Fruit fly (Drosophila melanogaster) whole organism, prepupa: ENCODE measurements around the gene pbl.

ENCODE experiments used
- Blimp-1 ChIP-seq: fragments of 200-800 bp; sonication (Bioruptor generic); optimal IDR thresholded peaks from 3 replicates; lab custom pipeline; 2017; ENCODE audit warnings: missing biosample characterization, missing genetic modification characterization, mild to moderate bottlenecking, moderate library complexity, missing genetic modification reagents
- CG10631 ChIP-seq: fragments of 200-800 bp; sonication (Bioruptor generic); optimal IDR thresholded peaks from 2 replicates; lab custom pipeline; 2016; ENCODE audit warnings: missing biosample characterization, missing genetic modification characterization
- CG10669 ChIP-seq: fragments of 200-800 bp; sonication (Bioruptor generic); optimal IDR thresholded peaks from 3 replicates; lab custom pipeline; 2018; ENCODE audit warnings: missing biosample characterization, mild to moderate bottlenecking, missing genetic modification characterization, moderate library complexity
- CG11294 ChIP-seq: fragments of 200-800 bp; sonication (Bioruptor generic); IDR thresholded peaks from 2 replicates; pipeline ENCODE4 v1.3.6; 2022; ENCODE audit warnings: missing biosample characterization, missing genetic modification characterization
- CG11762 ChIP-seq: fragments of 200-800 bp; sonication (Bioruptor generic); optimal IDR thresholded peaks from 3 replicates; lab custom pipeline; 2016; ENCODE audit warnings: missing biosample characterization, missing genetic modification characterization; ENCODE audit not compliant: insufficient read depth
- CG11902 ChIP-seq: fragments of 200-800 bp; sonication (Bioruptor generic); optimal IDR thresholded peaks from 3 replicates; lab custom pipeline; 2016; ENCODE audit warnings: missing biosample characterization, missing genetic modification characterization
- CG15336 ChIP-seq: fragments of 200-800 bp; sonication (Bioruptor generic); IDR thresholded peaks from 2 replicates; pipeline ENCODE4 v1.3.6; 2022; ENCODE audit warnings: missing biosample characterization, missing genetic modification characterization
- CG1621 ChIP-seq: fragments of 200-800 bp; sonication (Bioruptor generic); optimal IDR thresholded peaks from 3 replicates; lab custom pipeline; 2018; ENCODE audit warnings: missing biosample characterization, mild to moderate bottlenecking, missing genetic modification characterization
- CG16779 ChIP-seq: fragments of 200-800 bp; sonication (Bioruptor generic); optimal IDR thresholded peaks from 3 replicates; lab custom pipeline; 2017; ENCODE audit warnings: missing biosample characterization, mild to moderate bottlenecking, missing genetic modification characterization
- CG3032 ChIP-seq: fragments of 200-800 bp; optimal IDR thresholded peaks from 2 replicates; lab custom pipeline; 2019; ENCODE audit warnings: missing biosample characterization, mild to moderate bottlenecking, missing genetic modification characterization, moderate library complexity
- CG31627 ChIP-seq: fragments of 200-800 bp; sonication (Bioruptor generic); optimal IDR thresholded peaks from 3 replicates; lab custom pipeline; 2016; ENCODE audit warnings: missing biosample characterization, missing genetic modification characterization
- CG32006 ChIP-seq: fragments of 200-800 bp; sonication (Bioruptor generic); optimal IDR thresholded peaks from 3 replicates; lab custom pipeline; 2017; ENCODE audit warnings: missing biosample characterization, mild to moderate bottlenecking, missing genetic modification characterization
- CG3919 ChIP-seq: fragments of 200-800 bp; sonication (Bioruptor generic); optimal IDR thresholded peaks from 3 replicates; lab custom pipeline; 2016; ENCODE audit warnings: missing biosample characterization, missing genetic modification characterization
- CG4318 ChIP-seq: fragments of 200-800 bp; sonication (Bioruptor generic); optimal IDR thresholded peaks from 3 replicates; lab custom pipeline; 2017; ENCODE audit warnings: missing biosample characterization, mild to moderate bottlenecking, missing genetic modification characterization
- CG6276 ChIP-seq: fragments of 200-800 bp; sonication (Bioruptor generic); optimal IDR thresholded peaks from 2 replicates; lab custom pipeline; 2017; ENCODE audit warnings: missing biosample characterization, mild to moderate bottlenecking, missing genetic modification characterization
- CG6792 ChIP-seq: fragments of 200-800 bp; sonication (Bioruptor generic); optimal IDR thresholded peaks from 3 replicates; lab custom pipeline; 2016; ENCODE audit warnings: missing biosample characterization, missing genetic modification characterization
- CG6854 ChIP-seq: fragments of 200-800 bp; sonication (Bioruptor generic); optimal IDR thresholded peaks from 2 replicates; lab custom pipeline; 2017; ENCODE audit warnings: missing biosample characterization, mild to moderate bottlenecking, missing genetic modification characterization
- CG8119 ChIP-seq: fragments of 200-800 bp; sonication (Bioruptor generic); IDR thresholded peaks from 3 replicates; pipeline ENCODE4 v1.3.6; 2022; ENCODE audit warnings: missing biosample characterization, missing genetic modification characterization
- CG8632 ChIP-seq: fragments of 200-800 bp; sonication (Bioruptor generic); optimal IDR thresholded peaks from 3 replicates; lab custom pipeline; 2016; ENCODE audit warnings: missing biosample characterization, missing genetic modification characterization
- CG9139 ChIP-seq: fragments of 200-800 bp; sonication (Bioruptor generic); optimal IDR thresholded peaks from 3 replicates; lab custom pipeline; 2017; ENCODE audit warnings: missing biosample characterization, mild to moderate bottlenecking, missing genetic modification characterization
- Eip75B ChIP-seq: fragments of 200-800 bp; sonication (Bioruptor generic); optimal IDR thresholded peaks from 3 replicates; lab custom pipeline; 2016; ENCODE audit warnings: missing biosample characterization, missing genetic modification characterization
- Eip78C ChIP-seq: fragments of 200-800 bp; sonication (Bioruptor generic); peaks from one replicate; lab custom pipeline; 2016; ENCODE audit warnings: missing biosample characterization, missing genetic modification characterization
- Ets21C ChIP-seq: fragments of 200-800 bp; sonication (Bioruptor generic); optimal IDR thresholded peaks from 3 replicates; lab custom pipeline; 2016; ENCODE audit warnings: missing biosample characterization, missing genetic modification characterization
- Ets96B ChIP-seq: fragments of 200-800 bp; optimal IDR thresholded peaks from 2 replicates; lab custom pipeline; 2019; ENCODE audit warnings: missing biosample characterization, mild to moderate bottlenecking, missing genetic modification characterization, moderate library complexity
- Gug ChIP-seq: fragments of 200-800 bp; sonication (Bioruptor generic); IDR thresholded peaks from 2 replicates; pipeline ENCODE4 v1.3.6; 2022; ENCODE audit warnings: missing biosample characterization, missing genetic modification characterization
- Hr38 ChIP-seq: sonication (Bioruptor generic); optimal IDR thresholded peaks from 2 replicates; lab custom pipeline; 2016; ENCODE audit warnings: missing biosample characterization, missing genetic modification characterization
- Hr39 ChIP-seq: fragments of 200-800 bp; sonication (Bioruptor generic); optimal IDR thresholded peaks from 2 replicates; lab custom pipeline; 2016; ENCODE audit warnings: missing biosample characterization, missing genetic modification characterization
- Hr4 ChIP-seq: fragments of 200-800 bp; sonication (Bioruptor generic); optimal IDR thresholded peaks from 3 replicates; lab custom pipeline; 2016; ENCODE audit warnings: missing biosample characterization, missing genetic modification characterization
- Lpt ChIP-seq: fragments of 200-800 bp; sonication (Bioruptor generic); optimal IDR thresholded peaks from 3 replicates; lab custom pipeline; 2016; ENCODE audit warnings: missing biosample characterization, missing genetic modification characterization
- Met ChIP-seq: fragments of 200-800 bp; sonication (Bioruptor generic); optimal IDR thresholded peaks from 3 replicates; lab custom pipeline; 2016; ENCODE audit warnings: missing biosample characterization, missing genetic modification characterization
- OdsH ChIP-seq: fragments of 200-800 bp; sonication (Bioruptor generic); optimal IDR thresholded peaks from 3 replicates; lab custom pipeline; 2016; ENCODE audit warnings: missing biosample characterization, missing genetic modification characterization
- Smox ChIP-seq: fragments of 200-800 bp; sonication (Bioruptor generic); optimal IDR thresholded peaks from 3 replicates; lab custom pipeline; 2016; ENCODE audit warnings: missing biosample characterization, missing genetic modification characterization
- Sox102F ChIP-seq: fragments of 200-800 bp; sonication (Bioruptor generic); optimal IDR thresholded peaks from 2 replicates; lab custom pipeline; 2016; ENCODE audit warnings: missing biosample characterization, mild to moderate bottlenecking, missing genetic modification characterization
- achi ChIP-seq: fragments of 200-800 bp; sonication (Bioruptor generic); optimal IDR thresholded peaks from 3 replicates; lab custom pipeline; 2016; ENCODE audit warnings: missing biosample characterization, missing genetic modification characterization
- acj6 ChIP-seq: fragments of 200-800 bp; sonication (Bioruptor generic); optimal IDR thresholded peaks from 3 replicates; lab custom pipeline; 2016; ENCODE audit warnings: missing biosample characterization, missing genetic modification characterization
- cyc ChIP-seq: fragments of 200-800 bp; sonication (Bioruptor generic); optimal IDR thresholded peaks from 3 replicates; lab custom pipeline; 2016; ENCODE audit warnings: missing biosample characterization, missing genetic modification characterization
- dsx ChIP-seq: fragments of 200-800 bp; optimal IDR thresholded peaks from 3 replicates; lab custom pipeline; 2019; ENCODE audit warnings: missing biosample characterization, mild to moderate bottlenecking, missing genetic modification characterization, moderate library complexity; ENCODE audit not compliant: poor library complexity, severe bottlenecking
- esn ChIP-seq: fragments of 200-800 bp; sonication (Bioruptor generic); optimal IDR thresholded peaks from 2 replicates; lab custom pipeline; 2016; ENCODE audit warnings: missing biosample characterization, mild to moderate bottlenecking, missing genetic modification characterization, moderate library complexity
- fd85E ChIP-seq: fragments of 200-800 bp; sonication (Bioruptor generic); optimal IDR thresholded peaks from 3 replicates; lab custom pipeline; 2016; ENCODE audit warnings: missing biosample characterization, missing genetic modification characterization
- fkh ChIP-seq: fragments of 200-800 bp; sonication (Bioruptor generic); optimal IDR thresholded peaks from 3 replicates; lab custom pipeline; 2017; ENCODE audit warnings: missing biosample characterization, mild to moderate bottlenecking, missing genetic modification characterization, moderate library complexity
- net ChIP-seq: fragments of 200-800 bp; sonication (Bioruptor generic); optimal IDR thresholded peaks from 3 replicates; lab custom pipeline; 2016; ENCODE audit warnings: missing biosample characterization, missing genetic modification characterization
- pdm3 ChIP-seq: fragments of 200-800 bp; sonication (Bioruptor generic); optimal IDR thresholded peaks from 3 replicates; lab custom pipeline; 2016; ENCODE audit warnings: missing biosample characterization, missing genetic modification characterization
- salr ChIP-seq, 2 experiments: fragments of 200-800 bp; sonication (Bioruptor generic); optimal IDR thresholded peaks; 3 replicates each; lab custom pipeline; 2016 to 2018; ENCODE audit warnings: missing biosample characterization in 2 of 2, missing genetic modification characterization in 2 of 2, mild to moderate bottlenecking in 1 of 2
- spab ChIP-seq: fragments of 200-800 bp; sonication (Bioruptor generic); optimal IDR thresholded peaks from 2 replicates; lab custom pipeline; 2017; ENCODE audit warnings: missing biosample characterization, mild to moderate bottlenecking, missing genetic modification characterization, missing genetic modification reagents
- ss ChIP-seq, 2 experiments: fragments of 200-800 bp; sonication (Bioruptor generic); optimal IDR thresholded peaks; 2 replicates in 1 of 2; 3 replicates in 1 of 2; lab custom pipeline; 2017 to 2018; ENCODE audit warnings: mild to moderate bottlenecking in 2 of 2, missing biosample characterization in 2 of 2, missing genetic modification characterization in 2 of 2, moderate library complexity in 1 of 2
- svp ChIP-seq: fragments of 200-800 bp; sonication (Bioruptor generic); peaks from one replicate; lab custom pipeline; 2016; ENCODE audit warnings: missing biosample characterization, missing genetic modification characterization

The pbl gene

DNA sequence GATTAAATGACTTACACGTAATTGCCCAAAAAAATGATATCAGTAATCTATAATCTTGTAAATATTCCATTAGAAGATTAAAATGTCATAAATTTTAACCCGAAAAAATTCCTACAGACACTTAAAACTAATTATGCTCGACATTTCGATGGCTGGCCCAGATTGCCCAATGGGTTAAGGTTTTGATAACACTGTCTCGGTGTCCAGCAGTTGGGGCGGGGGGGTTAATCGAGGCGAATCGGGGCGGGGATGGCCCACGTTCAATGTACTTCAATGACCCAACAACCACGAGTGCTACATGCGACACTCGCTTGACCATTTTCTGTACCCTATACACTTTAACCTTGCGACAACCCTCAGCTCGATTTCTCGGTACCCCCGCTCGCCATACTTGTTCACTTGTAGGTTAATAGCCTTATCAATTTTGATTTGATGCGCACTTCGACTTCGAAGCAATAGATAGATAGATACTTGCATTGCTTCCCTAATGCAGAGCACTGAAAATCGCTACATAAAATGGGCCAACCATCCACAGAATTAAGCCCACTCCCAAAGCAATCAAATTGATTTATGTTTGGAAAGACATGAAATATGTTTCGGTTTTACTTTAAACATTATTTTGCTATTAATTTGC, 59.4 kb downstream of the pbl start:
- TF ChIP-seq OdsH (GFP tag; lab: Kevin White, UChicago) (no peak), CG1621 (tag; lab: Kevin White, UChicago) (no peak), CG31627 (GFP tag; lab: Kevin White, UChicago) (no peak), Sox102F (GFP tag; lab: Kevin White, UChicago) (no peak), achi (GFP tag; lab: Kevin White, UChicago) (no peak), CG16779 (tag; lab: Kevin White, UChicago) (no peak), Lpt (GFP tag; lab: Kevin White, UChicago) (no peak), net (GFP tag; lab: Kevin White, UChicago) (no peak), CG8119 (no peak), salr (GFP tag; optimal IDR thresholded peaks at IDR 0.05; lab: Kevin White, UChicago) (no peak), CG6792 (GFP tag; lab: Kevin White, UChicago) (no peak)

- TF ChIP-seq Met (GFP tag; lab: Kevin White, UChicago): peak; percentile 44
- TF ChIP-seq CG11294: peak; percentile 79
- peak; percentile 56 for TF ChIP-seq CG8632
- TF ChIP-seq Hr39 (GFP tag; lab: Kevin White, UChicago): peak; percentile 58
- peak; percentile 40 for TF ChIP-seq CG31627 (GFP tag; lab: Kevin White, UChicago)
- peak; percentile 75 for TF ChIP-seq achi (GFP tag; lab: Kevin White, UChicago)
- no peak for TF ChIP-seq Smox (GFP tag; lab: Kevin White, UChicago)
- TF ChIP-seq Sox102F (GFP tag; lab: Kevin White, UChicago): peak; percentile 15
- TF ChIP-seq CG32006 (GFP tag; lab: Kevin White, UChicago): peak; percentile 90
- peak; percentile 14 to 22 for TF ChIP-seq ss (GFP tag; optimal IDR thresholded peaks at IDR 0.05; lab: Kevin White, UChicago)
- TF ChIP-seq pdm3: peak; percentile 79
- peak; percentile 85 for TF ChIP-seq Eip78C (GFP tag; lab: Kevin White, UChicago)
- peak; percentile 49 for TF ChIP-seq dsx
- peak; percentile 73 for TF ChIP-seq CG6276 (GFP tag; lab: Kevin White, UChicago)
- TF ChIP-seq fd85E (GFP tag; lab: Kevin White, UChicago): no peak
- TF ChIP-seq CG9139 (GFP tag; lab: Kevin White, UChicago): no peak
- no peak for TF ChIP-seq CG6854
- peak; percentile 85 for TF ChIP-seq Gug
- TF ChIP-seq CG6792 (GFP tag; lab: Kevin White, UChicago): peak; percentile 63
- TF ChIP-seq CG11902: peak; percentile 35
- TF ChIP-seq cyc (GFP tag; lab: Kevin White, UChicago): peak; percentile 46
- TF ChIP-seq OdsH (GFP tag; lab: Kevin White, UChicago): peak; percentile 75
- peak; percentile 80 for TF ChIP-seq Lpt (GFP tag; lab: Kevin White, UChicago)
- TF ChIP-seq net (GFP tag; lab: Kevin White, UChicago): peak; percentile 75
- peak; percentile 64 for TF ChIP-seq Ets96B (tag; lab: Kevin White, UChicago)
- TF ChIP-seq salr (GFP tag; optimal IDR thresholded peaks at IDR 0.05; lab: Kevin White, UChicago): peak in 1 of 2 experiments; percentile 72
- peak; percentile 85 for TF ChIP-seq CG15336
- peak; percentile 89 for TF ChIP-seq Hr4 (GFP tag; lab: Kevin White, UChicago)
- TF ChIP-seq spab (GFP tag; lab: Kevin White, UChicago): peak; percentile 36
- peak; percentile 72 for TF ChIP-seq CG4318
- peak; percentile 95 for TF ChIP-seq svp (GFP tag; lab: Kevin White, UChicago)
- peak; percentile 14 for TF ChIP-seq Ets21C (GFP tag; lab: Kevin White, UChicago)
- TF ChIP-seq CG3919: peak; percentile 72
- TF ChIP-seq esn: peak; percentile 54
- peak; percentile 73 for TF ChIP-seq CG10631 (GFP tag; lab: Kevin White, UChicago)
- TF ChIP-seq fkh (GFP tag; lab: Kevin White, UChicago): peak; percentile 87
- no peak for TF ChIP-seq Hr38 (GFP tag; lab: Kevin White, UChicago)
- peak; percentile 70 for TF ChIP-seq Eip75B (GFP tag; lab: Kevin White, UChicago)
- TF ChIP-seq CG3032 (tag; lab: Kevin White, UChicago): peak; percentile 45
- peak; percentile 76 for TF ChIP-seq acj6 (GFP tag; lab: Kevin White, UChicago)
- peak; percentile 69 for TF ChIP-seq CG16779 (tag; lab: Kevin White, UChicago)
- no peak for TF ChIP-seq Blimp-1
- TF ChIP-seq CG11762 (GFP tag; lab: Kevin White, UChicago): peak; percentile 78
- TF ChIP-seq CG10669: peak; percentile 62
Observed at dm6 chr3L:7850771-7851358, 60.9 kb downstream of the pbl start.
